Worm (Caenorhabditis elegans): ENCODE results near the gene crt-1.
A peak's percentile ranks its signal among the peaks of the same experiment; 100 is the strongest.

Gene crt-1

DNA sequence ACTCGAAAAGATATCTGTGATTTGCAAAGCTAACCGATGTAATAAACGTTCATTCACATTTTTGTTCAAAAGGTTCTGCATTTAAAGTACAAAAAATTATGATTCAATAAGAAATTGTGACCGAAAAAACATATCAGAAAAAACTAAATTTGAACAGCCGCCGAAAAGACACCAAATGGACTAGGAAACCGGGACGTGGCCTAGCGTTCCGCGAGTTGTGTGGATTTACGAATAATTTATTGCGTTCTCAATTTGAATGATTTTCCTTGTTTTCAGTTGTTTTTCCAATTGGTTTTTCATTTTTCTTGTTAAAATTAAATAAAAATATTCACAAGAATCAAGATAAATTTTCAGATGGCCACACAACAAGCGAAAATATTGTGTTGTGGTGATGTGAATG, 7.1 kb upstream of the crt-1 start, which contains the start of gene cwf-19L1 (continued):
- TF ChIP-seq lsy-2 (tag; optimal IDR thresholded peaks at IDR 0.05) (peak in 1 of 2 experiments; percentile 78), ctbp-1 (GFP tag; IDR thresholded peaks at IDR 0.05) (0 out of 2 replicates have a peak, but pooled peaks have one; percentile 8), ZK337.2 (GFP tag; IDR thresholded peaks at IDR 0.05) (0 out of 2 replicates have a peak, but pooled peaks have one; percentile 20), R02D3.7 (tag; optimal IDR thresholded peaks at IDR 0.05) (peak; percentile 63)

DNA sequence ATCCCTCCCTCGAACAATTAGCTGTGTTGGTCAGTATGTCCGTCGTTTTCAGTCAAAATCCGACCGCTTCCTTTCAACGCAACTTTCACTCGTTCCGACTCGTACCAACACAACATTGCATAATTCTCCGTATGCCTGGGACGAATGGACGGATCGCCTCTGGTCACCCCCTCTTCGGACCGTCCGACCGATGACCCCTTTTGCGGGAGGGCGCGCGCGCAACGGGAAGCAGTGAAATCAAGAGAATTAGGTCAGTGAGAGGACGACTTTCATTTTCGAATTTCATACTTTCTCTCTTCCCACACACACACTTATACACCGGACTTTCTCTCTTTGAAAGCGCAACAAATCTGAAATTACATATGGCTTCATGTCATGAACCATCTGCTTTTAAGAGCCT, 5.0 kb upstream of the crt-1 start, which contains the start of gene atf-8:
Gene atf-8, plus strand, starts transcription at position 234 of the 400 bp plus-strand sequence.
- TF ChIP-seq saeg-2 (GFP tag; IDR thresholded peaks at IDR 0.05) (no peak), nhr-102 (tag; optimal IDR thresholded peaks at IDR 0.05) (no peak), ceh-62 (tag; optimal IDR thresholded peaks at IDR 0.05) (no peak), hlh-11 (tag; optimal IDR thresholded peaks at IDR 0.05) (peak; percentile 31), Y48G9A.11 (GFP tag; IDR thresholded peaks at IDR 0.05) (no peak), php-3 (GFP tag; IDR thresholded peaks at IDR 0.05) (no peak), lin-1 (GFP tag; IDR thresholded peaks at IDR 0.05) (no peak), set-16 (GFP tag; IDR thresholded peaks at IDR 0.05) (peak; percentile 53), nhr-25 (tag; optimal IDR thresholded peaks at IDR 0.05; ENCODE audit: borderline replicate concordance, insufficient read depth) (peak; percentile 27)

DNA sequence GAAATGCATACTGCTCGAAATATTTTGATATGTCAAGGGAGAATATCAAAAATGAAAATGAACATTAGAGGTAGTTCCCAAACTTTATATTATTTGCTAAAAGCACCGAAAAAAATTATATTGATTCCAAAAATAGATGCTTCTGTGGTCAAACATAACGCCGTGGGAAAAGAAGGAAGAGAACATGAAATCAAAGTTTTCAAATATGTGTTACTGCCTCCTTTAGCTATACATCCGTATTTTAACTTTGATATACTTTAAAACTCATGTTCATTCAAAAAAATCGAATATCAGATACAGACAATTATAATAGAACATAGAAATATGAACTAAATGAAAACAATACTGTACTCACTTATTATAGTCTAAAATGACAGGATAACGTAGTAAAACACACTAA, 3.1 kb upstream of the crt-1 start, which contains the start of gene Y38A10A.11:
Gene Y38A10A.11, minus strand, starts transcription at position 101 of the 400 bp plus-strand sequence.
- TF ChIP-seq zip-2 (tag; optimal IDR thresholded peaks at IDR 0.05) = no peak
- TF ChIP-seq zag-1 (tag; optimal IDR thresholded peaks at IDR 0.05) = no peak
- no peak for TF ChIP-seq zfp-3 (GFP tag; conservative IDR thresholded peaks at IDR 0.05)
- TF ChIP-seq unc-62 (GFP tag; optimal IDR thresholded peaks at IDR 0.05 in 1 of 2) = no peak
- no peak for TF ChIP-seq unc-62 (tag; optimal IDR thresholded peaks at IDR 0.05)
- TF ChIP-seq nhr-237 (tag; optimal IDR thresholded peaks at IDR 0.05) = no peak
- TF ChIP-seq ces-1 (GFP tag; optimal IDR thresholded peaks at IDR 0.05) = no peak
- no peak for TF ChIP-seq lsy-2 (tag; optimal IDR thresholded peaks at IDR 0.05)
- no peak for TF ChIP-seq madf-9 (GFP tag; conservative IDR thresholded peaks at IDR 0.05)
- TF ChIP-seq sdz-12 (GFP tag; optimal IDR thresholded peaks at IDR 0.05) = no peak
- TF ChIP-seq egl-43 (GFP tag; IDR thresholded peaks at IDR 0.05) = no peak
- no peak for TF ChIP-seq fkh-10 (GFP tag; optimal IDR thresholded peaks at IDR 0.05)
- no peak for TF ChIP-seq daf-16 (GFP tag; optimal IDR thresholded peaks at IDR 0.05)
- no peak for TF ChIP-seq daf-16 (tag; optimal IDR thresholded peaks at IDR 0.05)
- TF ChIP-seq pqm-1 (tag; optimal IDR thresholded peaks at IDR 0.05) = no peak
- no peak for TF ChIP-seq lim-7 (GFP tag; IDR thresholded peaks at IDR 0.05)
- no peak for TF ChIP-seq nhr-6 (tag; optimal IDR thresholded peaks at IDR 0.05)
- TF ChIP-seq ama-1 (optimal IDR thresholded peaks at IDR 0.05) = no peak
- TF ChIP-seq php-3 (GFP tag; IDR thresholded peaks at IDR 0.05) = no peak
- TF ChIP-seq F49E8.2 (tag; optimal IDR thresholded peaks at IDR 0.05; ENCODE audit: borderline replicate concordance) = no peak
- no peak for TF ChIP-seq saeg-2 (GFP tag; IDR thresholded peaks at IDR 0.05)

DNA sequence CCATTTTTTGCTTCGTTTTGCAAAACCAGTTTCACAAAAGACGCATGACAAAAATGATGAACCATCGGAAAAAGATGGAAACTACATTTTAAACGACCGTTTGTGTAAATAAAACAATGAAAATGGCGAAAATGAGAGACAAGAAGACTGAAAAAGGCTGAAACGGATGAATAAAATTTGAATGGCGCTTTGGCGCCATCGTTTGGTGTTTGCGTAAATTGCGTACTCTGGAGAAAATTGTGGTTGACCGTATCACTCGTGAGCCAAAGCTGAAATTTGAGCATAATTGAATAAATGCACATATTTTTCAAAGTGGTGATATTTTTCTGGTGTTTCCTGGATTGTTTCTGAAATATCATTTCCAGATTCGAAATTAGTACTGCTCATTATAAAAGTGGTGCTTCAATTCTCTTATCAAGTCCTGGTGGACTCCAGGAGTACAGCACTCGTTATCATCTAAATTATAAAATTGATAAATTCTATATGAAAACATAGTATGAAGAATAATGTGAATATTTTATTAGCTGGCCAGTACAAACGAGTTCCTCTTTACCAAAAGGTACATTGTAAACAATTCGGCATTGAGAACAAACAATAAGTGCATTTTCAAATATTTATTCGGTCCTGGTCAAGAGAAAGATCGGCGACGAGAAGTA, 1.0 kb upstream of the crt-1 start:
- TF ChIP-seq snpc-4 (tag; optimal IDR thresholded peaks at IDR 0.05) (no peak), saeg-2 (GFP tag; IDR thresholded peaks at IDR 0.05) (no peak), vab-7 (GFP tag; IDR thresholded peaks at IDR 0.05) (no peak), T20F7.1 (GFP tag; optimal IDR thresholded peaks at IDR 0.05) (no peak), ZK337.2 (GFP tag; IDR thresholded peaks at IDR 0.05) (no peak), ama-1 (optimal IDR thresholded peaks at IDR 0.05) (no peak), T26A8.4 (GFP tag; IDR thresholded peaks at IDR 0.05) (no peak), nhr-6 (tag; optimal IDR thresholded peaks at IDR 0.05) (no peak), jun-1 (tag; optimal IDR thresholded peaks at IDR 0.05) (no peak), dve-1 (tag; optimal IDR thresholded peaks at IDR 0.05; ENCODE audit: insufficient read depth) (peak; percentile 43), mes-2 (tag; optimal IDR thresholded peaks at IDR 0.05; ENCODE audit: poor library complexity, severe bottlenecking) (no peak), cey-2 (tag; optimal IDR thresholded peaks at IDR 0.05; ENCODE audit: borderline replicate concordance, insufficient read depth) (no peak), ctbp-1 (GFP tag; IDR thresholded peaks at IDR 0.05) (no peak), tag-97 (GFP tag; IDR thresholded peaks at IDR 0.05) (no peak), ceh-82 (tag; optimal IDR thresholded peaks at IDR 0.05) (no peak), fkh-10 (GFP tag; optimal IDR thresholded peaks at IDR 0.05) (no peak), pqm-1 (tag; optimal IDR thresholded peaks at IDR 0.05) (peak; percentile 39), attf-4 (tag; optimal IDR thresholded peaks at IDR 0.05) (no peak), nhr-10 (tag; optimal IDR thresholded peaks at IDR 0.05) (no peak), dmd-9 (GFP tag; IDR thresholded peaks at IDR 0.05) (no peak), nhr-28 (tag; optimal IDR thresholded peaks at IDR 0.05) (peak; percentile 17), nhr-48 (tag; optimal IDR thresholded peaks at IDR 0.05) (no peak)
